Fruit fly (Drosophila melanogaster): ENCODE measurements around the gene HemK1.

DNA sequence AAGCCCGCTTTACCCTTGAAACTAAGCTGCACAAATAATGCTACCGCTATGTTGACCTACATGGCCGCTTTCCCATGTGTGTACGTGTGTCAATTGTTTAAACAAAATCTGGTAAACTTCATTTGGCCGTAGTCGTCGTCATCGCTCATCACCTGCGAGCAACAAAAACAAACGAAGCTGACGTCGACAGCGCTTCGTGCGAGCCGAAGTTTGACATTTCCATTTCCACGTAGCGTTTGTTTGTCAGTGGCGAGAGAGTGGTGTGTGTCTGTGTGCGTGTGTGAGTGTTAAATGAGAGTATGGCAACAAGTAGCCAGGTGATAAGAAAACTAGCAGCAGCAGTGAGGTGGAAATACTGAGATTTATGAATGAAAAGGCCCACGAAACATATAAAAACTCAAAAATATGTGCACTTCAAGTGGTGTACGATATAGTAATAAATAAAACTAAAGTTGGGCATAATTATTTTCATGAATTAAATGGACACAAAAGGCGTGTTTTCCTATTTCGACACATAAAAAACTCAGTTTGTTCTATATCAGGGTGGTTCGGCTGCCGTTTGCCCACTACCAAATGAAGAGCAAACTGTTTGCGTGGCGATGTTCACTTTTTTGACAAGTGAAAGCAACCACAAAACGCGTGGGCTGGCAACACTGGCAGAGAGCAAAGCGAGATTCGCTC, 11.9 kb upstream of the HemK1 start:
- TF ChIP-seq CG10631 (GFP tag; optimal IDR thresholded peaks at IDR 0.05) (no peak), CG34406 (GFP tag; optimal IDR thresholded peaks at IDR 0.05) (no peak), Sox15 (GFP tag; optimal IDR thresholded peaks at IDR 0.05) (no peak), CG16779 (tag; optimal IDR thresholded peaks at IDR 0.05) (peak; percentile 30), esn (GFP tag; optimal IDR thresholded peaks at IDR 0.05) (no peak), CG8632 (GFP tag; optimal IDR thresholded peaks at IDR 0.05) (no peak), CG3919 (GFP tag; optimal IDR thresholded peaks at IDR 0.05) (peak; percentile 23), dac (GFP tag; optimal IDR thresholded peaks at IDR 0.05) (no peak)
